Fruit fly (Drosophila melanogaster): ENCODE data around the gene IntS12.
A peak's percentile ranks its signal among the peaks of the same experiment; 100 is the strongest.

IntS12 gene

DNA sequence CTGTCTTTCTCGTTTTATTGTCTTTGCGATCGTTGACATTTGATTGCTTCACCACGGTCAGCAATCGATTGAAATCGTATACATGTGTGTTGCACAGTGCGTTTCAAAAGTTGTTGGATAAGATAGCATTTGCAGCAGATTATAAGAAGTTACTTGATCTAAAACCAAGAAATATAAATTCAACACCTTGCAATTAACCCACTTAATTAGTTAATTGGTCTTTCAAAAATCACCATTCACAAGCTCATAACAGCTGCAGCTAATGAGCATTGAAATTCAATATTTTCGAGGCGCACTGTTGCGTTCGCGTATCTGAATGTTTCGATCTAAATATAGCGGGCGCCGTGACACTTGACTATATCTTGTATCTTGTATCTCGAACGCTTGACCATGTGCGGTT is 29.6 kb downstream of the IntS12 start (continued):
- no peak for TF ChIP-seq Sry-δ (GFP tag; optimal IDR thresholded peaks at IDR 0.05)
- no peak for TF ChIP-seq tin (GFP tag; optimal IDR thresholded peaks at IDR 0.05)
- TF ChIP-seq CG15011 (GFP tag; optimal IDR thresholded peaks at IDR 0.05) = no peak
- 0 out of 2 replicates have a peak, but pooled peaks have one; percentile 17 for TF ChIP-seq CG14667 (GFP tag; IDR thresholded peaks at IDR 0.05)
- TF ChIP-seq otp (GFP tag; IDR thresholded peaks at IDR 0.05) = 0 out of 3 replicates have a peak, but pooled peaks have one; percentile 27
- no peak for TF ChIP-seq Kr (GFP tag; optimal IDR thresholded peaks at IDR 0.05)
- TF ChIP-seq CG2712 (tag; optimal IDR thresholded peaks at IDR 0.05) = peak; percentile 19
- no peak for TF ChIP-seq Dll (GFP tag; IDR thresholded peaks at IDR 0.05; ENCODE audit: partially characterized antibody)
- TF ChIP-seq CHES-1-like (GFP tag; optimal IDR thresholded peaks at IDR 0.05) = no peak
- peak; percentile 66 for TF ChIP-seq CG15269 (tag; optimal IDR thresholded peaks at IDR 0.05)
- TF ChIP-seq gro (GFP tag; optimal IDR thresholded peaks at IDR 0.05) = no peak
- no peak for TF ChIP-seq CG1647 (GFP tag; optimal IDR thresholded peaks at IDR 0.05)
- TF ChIP-seq CG6654 (GFP tag; optimal IDR thresholded peaks at IDR 0.05) = no peak
- TF ChIP-seq ase (GFP tag; IDR thresholded peaks at IDR 0.05) = no peak
- no peak for TF ChIP-seq CG6854 (GFP tag; optimal IDR thresholded peaks at IDR 0.05)
- TF ChIP-seq Fer2 (tag; optimal IDR thresholded peaks at IDR 0.05) = no peak
- no peak for TF ChIP-seq CG14050 (GFP tag; IDR thresholded peaks at IDR 0.05)
- TF ChIP-seq HLH3B (GFP tag; IDR thresholded peaks at IDR 0.05) = no peak
- no peak for TF ChIP-seq Opbp (GFP tag; IDR thresholded peaks at IDR 0.05; ENCODE audit: partially characterized antibody)
- TF ChIP-seq rib (GFP tag; IDR thresholded peaks at IDR 0.05) = no peak
- TF ChIP-seq Oaz (GFP tag; IDR thresholded peaks at IDR 0.05) = no peak; the same call in 1 of the 2 replicates
- TF ChIP-seq chinmo (GFP tag; IDR thresholded peaks at IDR 0.05; ENCODE audit: partially characterized antibody) = no peak
- TF ChIP-seq sima (GFP tag; optimal IDR thresholded peaks at IDR 0.05) = no peak
- TF ChIP-seq CG13894 (tag; optimal IDR thresholded peaks at IDR 0.05) = no peak
- TF ChIP-seq pfk (GFP tag; optimal IDR thresholded peaks at IDR 0.05) = no peak
- TF ChIP-seq CG14441 (GFP tag; IDR thresholded peaks at IDR 0.05) = peak; percentile 42; the same call in 1 of the 2 replicates
- TF ChIP-seq oc (tag; optimal IDR thresholded peaks at IDR 0.05) = no peak
- no peak for TF ChIP-seq CG6813 (GFP tag; optimal IDR thresholded peaks at IDR 0.05)
- no peak for TF ChIP-seq HLH4C (GFP tag; IDR thresholded peaks at IDR 0.05; ENCODE audit: partially characterized antibody)
- no peak for TF ChIP-seq CG2120 (GFP tag; optimal IDR thresholded peaks at IDR 0.05)
- no peak for TF ChIP-seq klu (GFP tag; IDR thresholded peaks at IDR 0.05)
- no peak for TF ChIP-seq Jarid2 (GFP tag; optimal IDR thresholded peaks at IDR 0.05)
- TF ChIP-seq grn (GFP tag; optimal IDR thresholded peaks at IDR 0.05) = peak; percentile 93
- no peak for TF ChIP-seq toy (GFP tag; IDR thresholded peaks at IDR 0.05)
- TF ChIP-seq her (GFP tag; optimal IDR thresholded peaks at IDR 0.05) = no peak
- TF ChIP-seq CG7987 (GFP tag; optimal IDR thresholded peaks at IDR 0.05) = no peak
- TF ChIP-seq zen (tag; optimal IDR thresholded peaks at IDR 0.05) = no peak
- peak; percentile 69 for TF ChIP-seq dysf (GFP tag; IDR thresholded peaks at IDR 0.05)
- no peak for TF ChIP-seq ttk (GFP tag; IDR thresholded peaks at IDR 0.05)
- TF ChIP-seq CG30431 (GFP tag; optimal IDR thresholded peaks at IDR 0.05) = no peak
- TF ChIP-seq sisA (GFP tag; IDR thresholded peaks at IDR 0.05) = peak; percentile 27; the same call in 1 of the 2 replicates
- TF ChIP-seq CG4730 (GFP tag; IDR thresholded peaks at IDR 0.05) = no peak
- peak; percentile 37 for TF ChIP-seq CG30403 (GFP tag; optimal IDR thresholded peaks at IDR 0.05)
- TF ChIP-seq Dek (tag; optimal IDR thresholded peaks at IDR 0.05) = no peak
- no peak for TF ChIP-seq croc (GFP tag; conservative IDR thresholded peaks at IDR 0.05)
- TF ChIP-seq corto (GFP tag; optimal IDR thresholded peaks at IDR 0.05) = no peak
- TF ChIP-seq sna (GFP tag; IDR thresholded peaks at IDR 0.05; ENCODE audit: partially characterized antibody) = no peak
- TF ChIP-seq Meics (GFP tag; optimal IDR thresholded peaks at IDR 0.05) = peak; percentile 28
- no peak for TF ChIP-seq CG2202 (tag; optimal IDR thresholded peaks at IDR 0.05)
- no peak for TF ChIP-seq Hey (tag; optimal IDR thresholded peaks at IDR 0.05)
- peak in 1 of 2 experiments; percentile 40 for TF ChIP-seq Hr78 (GFP tag; optimal IDR thresholded peaks at IDR 0.05)

All from whole organism, embryonic.